Worm (Caenorhabditis elegans): ENCODE measurements around the gene ZK1010.5.

- no peak for TF ChIP-seq nhr-77 (tag; optimal IDR thresholded peaks at IDR 0.05)
- TF ChIP-seq aha-1 (tag) = no peak
- no peak for TF ChIP-seq nhr-237 (tag; optimal IDR thresholded peaks at IDR 0.05)
- TF ChIP-seq mes-2 (tag; optimal IDR thresholded peaks at IDR 0.05; ENCODE audit: poor library complexity, severe bottlenecking) = no peak
Observed at ce11 chrIII:13004316-13004715, 17.0 kb upstream of the ZK1010.5 start.
